Worm (Caenorhabditis elegans) whole organism, L2 larva: ENCODE measurements around the gene ugt-7.
A peak's percentile ranks its signal among the peaks of the same experiment; 100 is the strongest.

Experiments used
- C34F6.9 ChIP-seq: fragments of 150-350 bp; optimal IDR thresholded peaks from 2 replicates; lab custom pipeline; 2014; ENCODE audit warnings: missing biosample characterization, missing genetic modification characterization
- Y55F3AM.14 ChIP-seq: fragments of 200-800 bp; sonication (Bioruptor generic); optimal IDR thresholded peaks from 2 replicates; lab custom pipeline; 2018; ENCODE audit warnings: mild to moderate bottlenecking, missing genetic modification characterization, missing compliant biosample characterization
- ZK546.5 ChIP-seq: sonication (generic microtip); optimal IDR thresholded peaks from 2 replicates; lab custom pipeline; 2017; ENCODE audit warnings: missing biosample characterization, missing genetic modification characterization
- alr-1 ChIP-seq: fragments of 150-350 bp; optimal IDR thresholded peaks from 2 replicates; lab custom pipeline; 2014; ENCODE audit warnings: missing biosample characterization, missing genetic modification characterization
- ama-1 ChIP-seq: fragments of 150-350 bp; optimal IDR thresholded peaks from 2 replicates; lab custom pipeline; 2018; ENCODE audit warnings: inconsistent platforms
- blmp-1 ChIP-seq: sonication (generic microtip); optimal IDR thresholded peaks from 2 replicates; lab custom pipeline; 2017; ENCODE audit warnings: missing genetic modification characterization, mild to moderate bottlenecking, missing compliant biosample characterization, antibody characterized with exemption, moderate library complexity; ENCODE audit not compliant: insufficient read depth
- ceh-16 ChIP-seq: fragments of 150-350 bp; optimal IDR thresholded peaks from 2 replicates; lab custom pipeline; 2014; ENCODE audit warnings: missing biosample characterization, missing genetic modification characterization
- ceh-82 ChIP-seq: fragments of 150-350 bp; optimal IDR thresholded peaks from 2 replicates; lab custom pipeline; 2014; ENCODE audit warnings: missing biosample characterization, missing genetic modification characterization
- crh-2 ChIP-seq: sonication (generic microtip); optimal IDR thresholded peaks from 2 replicates; lab custom pipeline; 2017; ENCODE audit warnings: missing biosample characterization, missing genetic modification characterization
- dmd-4 ChIP-seq: sonication (generic microtip); optimal IDR thresholded peaks from 2 replicates; lab custom pipeline; 2017; ENCODE audit warnings: missing biosample characterization, missing genetic modification characterization
- elt-1 ChIP-seq: fragments of 150-350 bp; optimal IDR thresholded peaks from 2 replicates; lab custom pipeline; 2014; ENCODE audit warnings: missing biosample characterization, missing genetic modification characterization
- elt-3 ChIP-seq: sonication (generic microtip); optimal IDR thresholded peaks from 2 replicates; lab custom pipeline; 2017; ENCODE audit warnings: missing biosample characterization, missing genetic modification characterization
- fos-1 ChIP-seq: fragments of 150-350 bp; optimal IDR thresholded peaks from 2 replicates; lab custom pipeline; 2014; ENCODE audit warnings: missing biosample characterization, missing genetic modification characterization
- gmeb-1 ChIP-seq: fragments of 150-350 bp; optimal IDR thresholded peaks from 2 replicates; lab custom pipeline; 2014; ENCODE audit warnings: missing biosample characterization, missing genetic modification characterization
- lsy-2 ChIP-seq, 2 experiments: fragments of 150-350 bp in 1 of 2; sonication (generic microtip) in 1 of 2; optimal IDR thresholded peaks; 2 replicates each; lab custom pipeline; 2014 to 2017; ENCODE audit warnings: missing biosample characterization in 2 of 2, missing genetic modification characterization in 2 of 2
- mbf-1 ChIP-seq: sonication (generic microtip); optimal IDR thresholded peaks from 2 replicates; lab custom pipeline; 2017; ENCODE audit warnings: missing biosample characterization, missing genetic modification characterization
- mdl-1 ChIP-seq, 2 experiments: fragments of 150-350 bp in 1 of 2; sonication (generic microtip) in 1 of 2; optimal IDR thresholded peaks; 2 replicates each; lab custom pipeline; 2017; ENCODE audit warnings: missing biosample characterization in 2 of 2, missing genetic modification characterization in 2 of 2
- nhr-10 ChIP-seq: sonication (generic microtip); optimal IDR thresholded peaks from 2 replicates; lab custom pipeline; 2017; ENCODE audit warnings: missing biosample characterization, missing genetic modification characterization
- nhr-11 ChIP-seq: fragments of 150-350 bp; optimal IDR thresholded peaks from 2 replicates; lab custom pipeline; 2014; ENCODE audit warnings: missing biosample characterization, missing genetic modification characterization
- nhr-12 ChIP-seq: fragments of 150-350 bp; optimal IDR thresholded peaks from 2 replicates; lab custom pipeline; 2014; ENCODE audit warnings: missing biosample characterization, missing genetic modification characterization
- nhr-129 ChIP-seq: fragments of 150-350 bp; optimal IDR thresholded peaks from 2 replicates; lab custom pipeline; 2014; ENCODE audit warnings: missing biosample characterization, missing genetic modification characterization
- nhr-21 ChIP-seq: fragments of 150-350 bp; optimal IDR thresholded peaks from 2 replicates; lab custom pipeline; 2014; ENCODE audit warnings: missing biosample characterization, missing genetic modification characterization
- nhr-23 ChIP-seq: fragments of 150-350 bp; optimal IDR thresholded peaks from 2 replicates; lab custom pipeline; 2014; ENCODE audit warnings: missing biosample characterization, missing genetic modification reagents, missing genetic modification characterization
- nhr-25 ChIP-seq: fragments of 150-350 bp; sonication (generic microtip); optimal IDR thresholded peaks from 3 replicates; lab custom pipeline; 2014; ENCODE audit warnings: missing biosample characterization, missing genetic modification characterization
- nhr-6 ChIP-seq: fragments of 150-350 bp; optimal IDR thresholded peaks from 2 replicates; lab custom pipeline; 2014; ENCODE audit warnings: missing biosample characterization, missing genetic modification characterization
- peb-1 ChIP-seq: fragments of 150-350 bp; optimal IDR thresholded peaks from 2 replicates; lab custom pipeline; 2014; ENCODE audit warnings: missing biosample characterization, missing genetic modification characterization
- skn-1 ChIP-seq: sonication (generic microtip); optimal IDR thresholded peaks from 2 replicates; lab custom pipeline; 2017; ENCODE audit warnings: missing biosample characterization, missing genetic modification characterization
- sma-3 ChIP-seq: sonication (generic microtip); optimal IDR thresholded peaks from 2 replicates; lab custom pipeline; 2016; ENCODE audit warnings: missing genetic modification reagents, missing genetic modification characterization, missing compliant biosample characterization
- sma-9 ChIP-seq, 2 experiments: fragments of 150-350 bp in 1 of 2; sonication (generic microtip) in 1 of 2; optimal IDR thresholded peaks; 2 replicates each; lab custom pipeline; 2014 to 2016; ENCODE audit warnings: missing genetic modification characterization in 2 of 2, mild to moderate bottlenecking in 1 of 2, missing biosample characterization in 1 of 2, missing compliant biosample characterization in 1 of 2, missing genetic modification reagents in 1 of 2, moderate library complexity in 1 of 2
- snpc-4 ChIP-seq: fragments of 150-350 bp; optimal IDR thresholded peaks from 2 replicates; lab custom pipeline; 2014; ENCODE audit warnings: missing biosample characterization, missing genetic modification characterization
- unc-39 ChIP-seq: fragments of 150-350 bp; optimal IDR thresholded peaks from 2 replicates; lab custom pipeline; 2014; ENCODE audit warnings: missing biosample characterization, missing genetic modification characterization
- unc-55 ChIP-seq: fragments of 150-350 bp; sonication (generic microtip); optimal IDR thresholded peaks from 3 replicates; lab custom pipeline; 2014; ENCODE audit warnings: missing biosample characterization, missing genetic modification reagents, missing genetic modification characterization
- unc-62 ChIP-seq: fragments of 150-350 bp; optimal IDR thresholded peaks from 2 replicates; lab custom pipeline; 2014; ENCODE audit warnings: missing biosample characterization, missing genetic modification reagents, missing genetic modification characterization
- zag-1 ChIP-seq: fragments of 150-350 bp; optimal IDR thresholded peaks from 2 replicates; lab custom pipeline; 2014; ENCODE audit warnings: missing biosample characterization, missing genetic modification characterization
- ztf-1 ChIP-seq: fragments of 200-800 bp; sonication (Bioruptor generic); conservative IDR thresholded peaks from 2 replicates; pipeline ENCODE4 v1.3.6; 2022; ENCODE audit warnings: missing genetic modification characterization, missing compliant biosample characterization
- ztf-11 ChIP-seq: sonication (generic microtip); optimal IDR thresholded peaks from 2 replicates; lab custom pipeline; 2017; ENCODE audit warnings: missing biosample characterization, missing genetic modification characterization
- ztf-4 ChIP-seq: fragments of 150-350 bp; optimal IDR thresholded peaks from 2 replicates; lab custom pipeline; 2014; ENCODE audit warnings: missing biosample characterization, missing genetic modification characterization

ugt-7 gene

ce11 chrV:4965790-4966189, 34.6 kb downstream of the ugt-7 start:
- TF ChIP-seq unc-55 (GFP tag; lab: Kevin White, UChicago) (no peak), ceh-16 (tag; lab: Kevin White, UChicago) (no peak), nhr-129 (tag; lab: Kevin White, UChicago) (no peak), sma-3 (no peak), sma-9 (GFP tag; optimal IDR thresholded peaks at IDR 0.05; lab: Kevin White, UChicago) (peak; percentile 26), sma-9 (tag; optimal IDR thresholded peaks at IDR 0.05; lab: Kevin White, UChicago) (no peak), nhr-11 (tag; lab: Kevin White, UChicago) (no peak), fos-1 (tag; lab: Kevin White, UChicago) (no peak)

- TF ChIP-seq nhr-10 (tag; lab: Kevin White, UChicago), result no peak
- no peak for TF ChIP-seq mbf-1
- TF ChIP-seq nhr-6 (tag; lab: Kevin White, UChicago), result no peak
- TF ChIP-seq Y55F3AM.14 (GFP tag; lab: Kevin White, UChicago), result no peak
- no peak for TF ChIP-seq dmd-4 (tag; lab: Kevin White, UChicago)
- TF ChIP-seq nhr-129 (tag; lab: Kevin White, UChicago), result peak; percentile 48
- no peak for TF ChIP-seq ZK546.5
- peak; percentile 57 for TF ChIP-seq fos-1 (tag; lab: Kevin White, UChicago)
- TF ChIP-seq ceh-16 (tag; lab: Kevin White, UChicago), result no peak
- no peak for TF ChIP-seq elt-1 (tag; lab: Kevin White, UChicago)
- TF ChIP-seq unc-39 (tag; lab: Kevin White, UChicago), result no peak
- peak; percentile 38 for TF ChIP-seq crh-2
- no peak for TF ChIP-seq ama-1 (lab: Kevin White, UChicago)
- TF ChIP-seq nhr-23 (tag; lab: Kevin White, UChicago), result no peak
- TF ChIP-seq zag-1, result no peak
- TF ChIP-seq peb-1, result no peak
- no peak for TF ChIP-seq ztf-1 (GFP tag; lab: Robert Waterston, UW)
- no peak for TF ChIP-seq unc-62 (GFP tag; lab: Kevin White, UChicago)
- TF ChIP-seq ztf-11, result no peak
- no peak for TF ChIP-seq gmeb-1 (tag; lab: Kevin White, UChicago)
- TF ChIP-seq C34F6.9, result no peak
- TF ChIP-seq ztf-4 (tag; lab: Kevin White, UChicago), result no peak
- TF ChIP-seq lsy-2 (tag; optimal IDR thresholded peaks at IDR 0.05; lab: Kevin White, UChicago), result no peak
- no peak for TF ChIP-seq blmp-1 (tag; lab: Kevin White, UChicago)
- TF ChIP-seq alr-1 (tag; lab: Kevin White, UChicago), result no peak
- TF ChIP-seq nhr-12, result no peak
- TF ChIP-seq elt-3 (tag; lab: Kevin White, UChicago), result no peak
- TF ChIP-seq skn-1, result peak; percentile 33
- no peak for TF ChIP-seq ceh-82 (tag; lab: Kevin White, UChicago)
- TF ChIP-seq nhr-25 (tag; lab: Kevin White, UChicago), result no peak
- TF ChIP-seq sma-9 (GFP tag; optimal IDR thresholded peaks at IDR 0.05; lab: Kevin White, UChicago), result peak; percentile 48
- no peak for TF ChIP-seq sma-9 (tag; optimal IDR thresholded peaks at IDR 0.05; lab: Kevin White, UChicago)
- no peak for TF ChIP-seq mdl-1 (tag; optimal IDR thresholded peaks at IDR 0.05; lab: Kevin White, UChicago)
- TF ChIP-seq, all 48 proteins: peak for 5
Observed at ce11 chrV:4964671-4965420, 35.5 kb downstream of the ugt-7 start.

ce11 chrV:4964020-4964635, 36.2 kb downstream of the ugt-7 start:
- TF ChIP-seq snpc-4 (tag; lab: Kevin White, UChicago), result no peak
- peak; percentile 22 for TF ChIP-seq unc-55 (GFP tag; lab: Kevin White, UChicago)
- TF ChIP-seq Y55F3AM.14 (GFP tag; lab: Kevin White, UChicago), result peak; percentile 9
- TF ChIP-seq nhr-21, result no peak
- no peak for TF ChIP-seq unc-62 (GFP tag; lab: Kevin White, UChicago)
- TF ChIP-seq, all 48 proteins: peak for 2
